Fruit fly (Drosophila melanogaster): Measurements from ENCODE around the gene CG33230.
A peak's percentile ranks its signal among the peaks of the same experiment; 100 is the strongest.

DNA sequence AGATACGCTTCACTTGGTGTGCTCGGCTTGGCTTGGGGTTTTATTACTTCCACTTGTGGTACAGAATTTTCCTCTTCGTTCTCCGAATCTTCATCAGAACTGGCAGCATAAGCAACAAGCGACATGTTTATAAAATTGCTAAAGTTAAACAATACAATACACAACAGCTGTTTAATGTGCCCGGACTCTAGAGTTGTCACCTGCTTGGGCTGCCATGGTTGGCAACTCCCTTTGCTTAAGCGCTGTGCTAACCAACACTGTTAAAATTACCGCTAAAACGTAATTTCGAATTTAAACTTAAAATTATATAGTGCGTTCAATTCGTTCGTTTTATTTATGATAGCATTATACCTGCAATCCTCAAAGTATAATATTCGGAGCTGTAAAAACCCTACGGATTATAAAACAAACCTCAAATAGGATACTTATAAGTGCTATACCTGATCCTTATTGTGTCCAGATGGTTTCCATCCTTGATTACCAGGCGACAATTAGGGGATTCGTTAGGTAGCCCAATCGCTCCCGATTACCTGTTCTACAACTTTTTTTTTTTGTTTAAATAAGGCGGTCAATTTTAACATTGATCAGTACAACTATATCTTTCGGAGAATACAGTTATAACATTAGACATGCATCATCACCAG, 29.2 kb downstream of the CG33230 start, which contains the start of the genes CG17249 and Bro:
- TF ChIP-seq CTCF (optimal IDR thresholded peaks at IDR 0.05) (peak in 1 of 2 experiments; percentile 8), CG8478 (optimal IDR thresholded peaks at IDR 0.05) (no peak)

All from S2 (cell line).